Fruit fly (Drosophila melanogaster) whole organism, embryonic: ENCODE measurements around the gene CG18428.
A peak's percentile ranks its signal among the peaks of the same experiment; 100 is the strongest.

Experiments used
- Abd-B ChIP-seq: fragments of 200-800 bp; sonication (Bioruptor generic); optimal IDR thresholded peaks from 2 replicates; lab custom pipeline; 2018; ENCODE audit warnings: missing biosample characterization, mild to moderate bottlenecking, missing genetic modification characterization, moderate library complexity
- Awh ChIP-seq: fragments of 200-800 bp; sonication (Bioruptor generic); IDR thresholded peaks from 2 replicates; pipeline ENCODE4, ENCODE4 v1.3.6; 2022; ENCODE audit warnings: missing biosample characterization, missing genetic modification characterization
- Blimp-1 ChIP-seq: fragments of 200-800 bp; sonication (Bioruptor generic); optimal IDR thresholded peaks from 3 replicates; lab custom pipeline; 2018; ENCODE audit warnings: missing biosample characterization, missing genetic modification characterization, mild to moderate bottlenecking, moderate library complexity, missing genetic modification reagents
- C15 ChIP-seq: fragments of 200-800 bp; sonication (Bioruptor generic); IDR thresholded peaks from 3 replicates; pipeline ENCODE4 v1.3.6; 2022; ENCODE audit warnings: missing biosample characterization, missing genetic modification characterization
- CG10267 ChIP-seq: fragments of 200-800 bp; sonication (Bioruptor generic); optimal IDR thresholded peaks from 2 replicates; lab custom pipeline; 2018; ENCODE audit warnings: missing biosample characterization, mild to moderate bottlenecking, missing genetic modification characterization, moderate library complexity
- CG12071 ChIP-seq: fragments of 200-800 bp; sonication (Bioruptor generic); optimal IDR thresholded peaks from 3 replicates; lab custom pipeline; 2018; ENCODE audit warnings: missing biosample characterization, mild to moderate bottlenecking, missing genetic modification characterization
- CG12219 ChIP-seq: fragments of 200-800 bp; sonication (Bioruptor generic); optimal IDR thresholded peaks from 3 replicates; lab custom pipeline; 2018; ENCODE audit warnings: missing biosample characterization, mild to moderate bottlenecking, missing genetic modification characterization
- CG15479 ChIP-seq: fragments of 200-800 bp; sonication (Bioruptor generic); optimal IDR thresholded peaks from 3 replicates; lab custom pipeline; 2019; ENCODE audit warnings: missing biosample characterization, mild to moderate bottlenecking, missing genetic modification characterization, moderate library complexity
- CG15696 ChIP-seq: fragments of 200-800 bp; sonication (Bioruptor generic); optimal IDR thresholded peaks from 2 replicates; lab custom pipeline; 2019; ENCODE audit warnings: missing biosample characterization, mild to moderate bottlenecking, missing genetic modification characterization, moderate library complexity
- CG17802 ChIP-seq: fragments of 200-800 bp; sonication (Bioruptor generic); optimal IDR thresholded peaks from 2 replicates; lab custom pipeline; 2018; ENCODE audit warnings: missing biosample characterization, mild to moderate bottlenecking, missing genetic modification characterization, moderate library complexity
- CG18011 ChIP-seq: fragments of 200-800 bp; sonication (Bioruptor generic); optimal IDR thresholded peaks from 2 replicates; lab custom pipeline; 2017; ENCODE audit warnings: missing biosample characterization, missing genetic modification characterization, mild to moderate bottlenecking, moderate library complexity, missing genotype
- CG18619 ChIP-seq: fragments of 200-800 bp; sonication (Bioruptor generic); optimal IDR thresholded peaks from 3 replicates; lab custom pipeline; 2017; ENCODE audit warnings: missing biosample characterization, mild to moderate bottlenecking, missing genetic modification characterization
- CG30020 ChIP-seq: fragments of 200-800 bp; optimal IDR thresholded peaks from 2 replicates; lab custom pipeline; 2019; ENCODE audit warnings: missing biosample characterization, mild to moderate bottlenecking, missing genetic modification characterization, moderate library complexity
- CG30403 ChIP-seq: fragments of 200-800 bp; sonication (Bioruptor generic); optimal IDR thresholded peaks from 3 replicates; lab custom pipeline; 2016; ENCODE audit warnings: missing biosample characterization, missing genetic modification characterization
- CG31224 ChIP-seq: fragments of 200-800 bp; sonication (Bioruptor generic); IDR thresholded peaks from 2 replicates; pipeline ENCODE4 v1.3.6; 2022; ENCODE audit warnings: missing biosample characterization, missing genetic modification characterization
- CG32772 ChIP-seq: fragments of 200-800 bp; sonication (Bioruptor generic); IDR thresholded peaks from 2 replicates; pipeline ENCODE4 v1.3.6; 2022; ENCODE audit warnings: missing biosample characterization, missing genetic modification characterization
- CG3847 ChIP-seq: fragments of 200-800 bp; sonication (Bioruptor generic); IDR thresholded peaks from 2 replicates; pipeline ENCODE4 v1.3.6; 2022; ENCODE audit warnings: missing biosample characterization, missing genetic modification characterization
- CG3995 ChIP-seq: fragments of 200-800 bp; sonication (Bioruptor generic); optimal IDR thresholded peaks from 3 replicates; lab custom pipeline; 2016; ENCODE audit warnings: missing biosample characterization, missing genetic modification characterization
- CG4707 ChIP-seq: fragments of 200-800 bp; sonication (Bioruptor generic); optimal IDR thresholded peaks from 2 replicates; lab custom pipeline; 2018; ENCODE audit warnings: missing biosample characterization, mild to moderate bottlenecking, missing genetic modification characterization, moderate library complexity
- CG4820 ChIP-seq: fragments of 200-800 bp; sonication (Bioruptor generic); optimal IDR thresholded peaks from 3 replicates; lab custom pipeline; 2016; ENCODE audit warnings: missing biosample characterization, missing genetic modification characterization
- CG6254 ChIP-seq: fragments of 200-800 bp; sonication (Bioruptor generic); optimal IDR thresholded peaks from 3 replicates; lab custom pipeline; 2017; ENCODE audit warnings: mild to moderate bottlenecking, missing biosample characterization, missing genetic modification reagents, missing genetic modification characterization
- CG6813 ChIP-seq: fragments of 200-800 bp; sonication (Bioruptor generic); optimal IDR thresholded peaks from 2 replicates; lab custom pipeline; 2017; ENCODE audit warnings: missing biosample characterization, missing genetic modification characterization, mild to moderate bottlenecking, moderate library complexity, missing genetic modification reagents
- CG6854 ChIP-seq: fragments of 200-800 bp; sonication (Bioruptor generic); optimal IDR thresholded peaks from 3 replicates; lab custom pipeline; 2017; ENCODE audit warnings: missing biosample characterization, mild to moderate bottlenecking, missing genetic modification characterization
- CG8290 ChIP-seq, 3 experiments: fragments of 200-800 bp; sonication (Bioruptor generic); optimal IDR thresholded peaks; 2 replicates each; lab custom pipeline; 2016 to 2019; ENCODE audit warnings: missing biosample characterization in 3 of 3, missing genetic modification characterization in 3 of 3, mild to moderate bottlenecking in 2 of 3, moderate library complexity in 1 of 3
- CHES-1-like ChIP-seq: fragments of 200-800 bp; sonication (Bioruptor generic); optimal IDR thresholded peaks from 2 replicates; lab custom pipeline; 2016; ENCODE audit warnings: missing biosample characterization, missing genetic modification characterization
- CkIIα-i1 ChIP-seq: fragments of 200-800 bp; sonication (Bioruptor generic); IDR thresholded peaks from 2 replicates; pipeline ENCODE4 v1.3.6; 2022; ENCODE audit warnings: missing biosample characterization, missing genetic modification characterization
- Dfd ChIP-seq, 2 experiments: fragments of >200 bp; optimal IDR thresholded peaks; 2 replicates each; lab custom pipeline; 2017; ENCODE audit warnings: missing biosample characterization in 2 of 2, missing genetic modification characterization in 2 of 2
- Doc3 ChIP-seq: fragments of 200-800 bp; sonication (Bioruptor generic); IDR thresholded peaks from 3 replicates; pipeline ENCODE4 v1.3.6; 2022; ENCODE audit warnings: missing biosample characterization, missing genetic modification characterization; ENCODE audit not compliant: partially characterized antibody
- Gsc ChIP-seq: fragments of 200-800 bp; sonication (Bioruptor generic); IDR thresholded peaks from 2 replicates; pipeline ENCODE4 v1.3.6; 2022; ENCODE audit warnings: missing biosample characterization, missing genetic modification characterization
- Hr39 ChIP-seq: fragments of >200 bp; optimal IDR thresholded peaks from 2 replicates; lab custom pipeline; 2017
- MESR4 ChIP-seq: fragments of 200-800 bp; sonication (Bioruptor generic); optimal IDR thresholded peaks from 2 replicates; lab custom pipeline; 2018; ENCODE audit warnings: missing biosample characterization, mild to moderate bottlenecking, missing genetic modification characterization, moderate library complexity
- Neu2 ChIP-seq: fragments of 200-800 bp; sonication (Bioruptor generic); optimal IDR thresholded peaks from 3 replicates; lab custom pipeline; 2016; ENCODE audit warnings: missing biosample characterization, missing genetic modification characterization, borderline replicate concordance
- Nf-YA ChIP-seq: fragments of 200-800 bp; sonication (Bioruptor generic); IDR thresholded peaks from 2 replicates; pipeline ENCODE4 v1.3.6; 2022; ENCODE audit warnings: missing biosample characterization, missing genetic modification characterization
- Opbp ChIP-seq: fragments of 200-800 bp; sonication (Bioruptor generic); IDR thresholded peaks from 3 replicates; pipeline ENCODE4 v1.3.6; 2022; ENCODE audit warnings: missing biosample characterization, missing genetic modification characterization; ENCODE audit not compliant: partially characterized antibody
- al ChIP-seq: fragments of 200-800 bp; sonication (Bioruptor generic); IDR thresholded peaks from 2 replicates; pipeline ENCODE4 v1.3.6; 2022; ENCODE audit warnings: missing biosample characterization, missing genetic modification characterization
- br ChIP-seq: fragments of >200 bp; optimal IDR thresholded peaks from 2 replicates; lab custom pipeline; 2017
- cwo ChIP-seq: fragments of 200-800 bp; sonication (Bioruptor generic); optimal IDR thresholded peaks from 3 replicates; lab custom pipeline; 2017; ENCODE audit warnings: missing biosample characterization, missing genetic modification characterization, mild to moderate bottlenecking, moderate library complexity, missing genetic modification reagents
- fru ChIP-seq: fragments of >200 bp; optimal IDR thresholded peaks from 2 replicates; lab custom pipeline; 2017
- fu2 ChIP-seq: fragments of 200-800 bp; sonication (Bioruptor generic); optimal IDR thresholded peaks from 2 replicates; lab custom pipeline; 2016; ENCODE audit warnings: missing biosample characterization, missing genetic modification characterization
- jumu ChIP-seq: fragments of 200-800 bp; sonication (Bioruptor generic); optimal IDR thresholded peaks from 3 replicates; lab custom pipeline; 2016; ENCODE audit warnings: missing biosample characterization, missing genetic modification characterization
- pnt ChIP-seq: fragments of 200-800 bp; sonication (Bioruptor generic); optimal IDR thresholded peaks from 3 replicates; lab custom pipeline; 2016; ENCODE audit warnings: missing biosample characterization, missing genetic modification characterization
- psq ChIP-seq: fragments of 200-800 bp; sonication (Bioruptor generic); optimal IDR thresholded peaks from 2 replicates; lab custom pipeline; 2017; ENCODE audit warnings: missing biosample characterization, missing genetic modification characterization
- rib ChIP-seq: fragments of 200-800 bp; sonication (Bioruptor generic); IDR thresholded peaks from 2 replicates; pipeline ENCODE4 v1.3.6; 2022; ENCODE audit warnings: missing biosample characterization, missing genetic modification characterization
- sim ChIP-seq: fragments of 200-800 bp; sonication (Bioruptor generic); IDR thresholded peaks from 2 replicates; pipeline ENCODE4 v1.3.6; 2022; ENCODE audit warnings: missing biosample characterization, missing genetic modification characterization
- stc ChIP-seq: fragments of 200-800 bp; sonication (Bioruptor generic); IDR thresholded peaks from 2 replicates; pipeline ENCODE4 v1.3.6; 2022; ENCODE audit warnings: missing biosample characterization, missing genetic modification characterization
- sug ChIP-seq: fragments of 200-800 bp; optimal IDR thresholded peaks from 2 replicates; lab custom pipeline; 2019; ENCODE audit warnings: missing biosample characterization, mild to moderate bottlenecking, missing genetic modification characterization, moderate library complexity
- tup ChIP-seq: fragments of 200-800 bp; sonication (Bioruptor generic); optimal IDR thresholded peaks from 2 replicates; lab custom pipeline; 2016; ENCODE audit warnings: missing biosample characterization, mild to moderate bottlenecking, missing genetic modification characterization, moderate library complexity
- wek ChIP-seq: fragments of 200-800 bp; sonication (Bioruptor generic); optimal IDR thresholded peaks from 3 replicates; lab custom pipeline; 2018; ENCODE audit warnings: missing biosample characterization, mild to moderate bottlenecking, missing genetic modification characterization, moderate library complexity
- wor ChIP-seq: fragments of 200-800 bp; sonication (Bioruptor generic); IDR thresholded peaks from 2 replicates; pipeline ENCODE4 v1.3.6; 2022; ENCODE audit warnings: missing biosample characterization, missing genetic modification characterization
- yki ChIP-seq: fragments of >200 bp; optimal IDR thresholded peaks from 3 replicates; lab custom pipeline; 2018
- z ChIP-seq: fragments of 200-800 bp; sonication (Bioruptor generic); IDR thresholded peaks from 3 replicates; pipeline ENCODE4 v1.3.6; 2022; ENCODE audit warnings: missing biosample characterization, missing genetic modification characterization

CG18428 gene

DNA sequence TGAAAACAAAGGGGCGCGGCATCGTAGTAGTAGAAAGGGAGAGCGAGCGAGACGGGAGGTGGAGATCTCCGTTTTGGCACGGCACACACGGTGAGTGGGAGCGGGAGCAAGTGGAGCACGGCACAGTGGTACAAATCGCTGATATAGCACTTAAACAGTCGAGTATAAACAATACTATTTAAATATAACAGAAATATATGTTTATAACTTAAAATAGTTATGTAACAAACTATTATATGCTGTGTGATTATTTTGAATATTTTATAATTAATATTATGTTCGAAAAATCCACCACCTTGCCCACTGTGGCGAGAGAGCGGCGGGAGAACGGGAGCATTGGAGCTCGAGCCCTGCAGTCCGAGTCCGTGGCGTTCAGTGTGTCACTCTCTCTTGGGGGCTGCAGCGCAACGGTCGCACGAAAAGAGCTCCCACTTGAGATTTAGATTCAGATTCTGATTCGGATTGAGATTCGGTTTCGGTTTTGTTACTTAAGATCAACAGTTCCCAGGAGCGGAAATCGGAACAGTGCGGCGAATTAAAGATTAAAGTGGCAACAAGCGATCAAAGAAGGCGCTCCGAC, 32.0 kb downstream of the CG18428 start, which contains the start of gene Kal1 (continued):
- TF ChIP-seq z (GFP tag; lab: Robert Waterston, UW) = peak; percentile 60; the same call in 2 of the 3 replicates
- TF ChIP-seq yki = no peak
- TF ChIP-seq cwo (GFP tag; lab: Kevin White, UChicago) = peak; percentile 82
- peak; percentile 96 for TF ChIP-seq Blimp-1 (GFP tag; lab: Kevin White, UChicago)
- TF ChIP-seq Gsc (GFP tag; lab: Robert Waterston, UW) = peak; percentile 69
- TF ChIP-seq CG8290 (GFP tag; optimal IDR thresholded peaks at IDR 0.05; lab: Kevin White, UChicago) = peak; percentile 78
- TF ChIP-seq CG8290 (tag; optimal IDR thresholded peaks at IDR 0.05; lab: Kevin White, UChicago) = peak in 1 of 2 experiments; percentile 66
- no peak for TF ChIP-seq Hr39 (lab: Kevin White, UChicago)
- TF ChIP-seq Abd-B (GFP tag; lab: Kevin White, UChicago) = peak; percentile 84
- peak; percentile 95 for TF ChIP-seq sim (GFP tag; lab: Robert Waterston, UW)
- peak; percentile 68; the same call in 1 of the 3 replicates for TF ChIP-seq C15
- TF ChIP-seq jumu (GFP tag; lab: Kevin White, UChicago) = no peak
- peak; percentile 93 for TF ChIP-seq CG12219 (GFP tag; lab: Kevin White, UChicago)
- peak; percentile 54; the same call in 1 of the 2 replicates for TF ChIP-seq al (GFP tag; lab: Robert Waterston, UW)
- TF ChIP-seq CG18619 (GFP tag; lab: Kevin White, UChicago) = peak; percentile 81
- peak; percentile 84 for TF ChIP-seq Nf-YA (GFP tag; lab: Robert Waterston, UW)
- peak; percentile 87 for TF ChIP-seq CG3847 (GFP tag; lab: Robert Waterston, UW)
- peak; percentile 64 for TF ChIP-seq CG30020 (tag; lab: Kevin White, UChicago)
- TF ChIP-seq Awh (GFP tag; lab: Robert Waterston, UW) = peak; percentile 95
- TF ChIP-seq CkIIα-i1 (GFP tag; lab: Robert Waterston, UW) = no peak
- 0 out of 2 replicates have a peak, but pooled peaks have one; percentile 44 for TF ChIP-seq rib (GFP tag; lab: Robert Waterston, UW)
- peak; percentile 25 for TF ChIP-seq CG3995
- peak; percentile 95 for TF ChIP-seq stc (GFP tag; lab: Robert Waterston, UW)
- TF ChIP-seq sug (tag; lab: Kevin White, UChicago) = peak; percentile 54
- TF ChIP-seq CG17802 (tag; lab: Kevin White, UChicago) = peak; percentile 65
- peak; percentile 35 for TF ChIP-seq MESR4 (GFP tag; lab: Kevin White, UChicago)
- TF ChIP-seq Doc3 = no peak
- peak; percentile 88 for TF ChIP-seq CG30403
- peak; percentile 95 for TF ChIP-seq CG6254 (GFP tag; lab: Kevin White, UChicago)
- TF ChIP-seq CG15479 = no peak
- TF ChIP-seq Opbp (GFP tag; lab: Robert Waterston, UW) = no peak
- TF ChIP-seq CG32772 (GFP tag; lab: Robert Waterston, UW) = peak; percentile 93
- TF ChIP-seq CHES-1-like = no peak
- no peak for TF ChIP-seq fru (lab: Kevin White, UChicago)
- TF ChIP-seq pnt (GFP tag; lab: Kevin White, UChicago) = no peak
- peak; percentile 55 for TF ChIP-seq CG18011 (GFP tag; lab: Kevin White, UChicago)
- no peak for TF ChIP-seq br (lab: Kevin White, UChicago)
- peak; percentile 81 for TF ChIP-seq CG12071
- TF ChIP-seq CG6813 (GFP tag; lab: Kevin White, UChicago) = peak; percentile 91
- TF ChIP-seq CG4820 (GFP tag; lab: Kevin White, UChicago) = peak; percentile 88
- TF ChIP-seq Dfd (GFP tag; optimal IDR thresholded peaks at IDR 0.05; lab: Kevin White, UChicago) = no peak
- TF ChIP-seq CG4707 (GFP tag; lab: Kevin White, UChicago) = peak; percentile 96
- peak; percentile 56 for TF ChIP-seq tup (GFP tag; lab: Kevin White, UChicago)
- peak; percentile 86 for TF ChIP-seq CG6854 (GFP tag; lab: Kevin White, UChicago)
- TF ChIP-seq CG15696 (tag; lab: Kevin White, UChicago) = peak; percentile 53
- TF ChIP-seq CG10267 = peak; percentile 91
- TF ChIP-seq wek = peak; percentile 72
- peak; percentile 44 for TF ChIP-seq CG31224 (GFP tag; lab: Robert Waterston, UW)
- peak; percentile 93 for TF ChIP-seq wor (GFP tag; lab: Robert Waterston, UW)
- TF ChIP-seq psq (GFP tag; lab: Kevin White, UChicago) = peak; percentile 45
- no peak for TF ChIP-seq fu2 (GFP tag; lab: Kevin White, UChicago)
- TF ChIP-seq Neu2 (GFP tag; lab: Kevin White, UChicago) = no peak
